Worm (Caenorhabditis elegans) whole organism, late embryonic: ENCODE results near the gene fnta-1.

ENCODE experiments used
- C08G9.2 ChIP-seq: sonication (generic microtip); optimal IDR thresholded peaks from 2 replicates; lab custom pipeline; 2016; ENCODE audit warnings: mild to moderate bottlenecking, missing genetic modification characterization, moderate library complexity, missing compliant biosample characterization
- ama-1 ChIP-seq: fragments of 150-350 bp; optimal IDR thresholded peaks from 2 replicates; lab custom pipeline; 2014
- ceh-31 ChIP-seq: sonication (generic microtip); optimal IDR thresholded peaks from 2 replicates; lab custom pipeline; 2016; ENCODE audit warnings: missing genetic modification characterization, missing compliant biosample characterization
- hlh-30 ChIP-seq: sonication (generic microtip); optimal IDR thresholded peaks from 2 replicates; lab custom pipeline; 2017; ENCODE audit warnings: antibody characterized with exemption, missing genetic modification characterization, missing compliant biosample characterization; ENCODE audit not compliant: insufficient read depth
- lim-6 ChIP-seq: sonication (generic microtip); optimal IDR thresholded peaks from 2 replicates; lab custom pipeline; 2016; ENCODE audit warnings: missing genetic modification characterization, missing compliant biosample characterization
- odd-2 ChIP-seq: sonication (generic microtip); optimal IDR thresholded peaks from 2 replicates; lab custom pipeline; 2017; ENCODE audit warnings: antibody characterized with exemption, mild to moderate bottlenecking, missing genetic modification characterization, missing compliant biosample characterization
- pha-4 ChIP-seq: fragments of 150-350 bp; optimal IDR thresholded peaks from 2 replicates; lab custom pipeline; 2018; ENCODE audit warnings: missing biosample characterization, missing genetic modification reagents, missing genetic modification characterization
- pros-1 ChIP-seq: fragments of 150-350 bp; optimal IDR thresholded peaks from 2 replicates; lab custom pipeline; 2014; ENCODE audit warnings: missing biosample characterization, missing genetic modification reagents, missing genetic modification characterization
- sdc-2 ChIP-seq: sonication (generic microtip); optimal IDR thresholded peaks from 2 replicates; lab custom pipeline; 2016; ENCODE audit warnings: missing genotype, missing genetic modification characterization, missing compliant biosample characterization
- zip-5 ChIP-seq: sonication (generic microtip); optimal IDR thresholded peaks from 2 replicates; lab custom pipeline; 2016; ENCODE audit warnings: missing genetic modification characterization, missing compliant biosample characterization

DNA sequence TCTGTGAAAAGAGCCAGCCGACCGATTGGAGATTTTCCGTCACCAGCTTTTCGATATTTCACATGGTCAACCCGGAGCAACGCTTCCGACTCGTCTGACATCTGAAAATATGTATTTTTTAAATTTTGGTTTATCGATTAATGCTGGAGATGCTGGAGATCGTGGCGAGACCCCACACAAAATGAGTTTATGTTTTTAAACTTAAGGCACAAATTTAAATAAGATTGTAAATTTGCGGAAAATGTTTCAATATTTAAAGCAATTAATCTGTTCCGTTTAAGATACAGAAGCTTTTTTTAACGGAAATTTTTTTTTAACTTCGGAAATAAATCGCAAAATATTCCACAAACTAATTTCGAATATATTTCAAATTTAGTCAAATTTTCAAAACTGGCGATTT is 8.4 kb downstream of the fnta-1 start, which contains the start of gene gtf-2H1:
- TF ChIP-seq ceh-31 (tag; lab: Kevin White, UChicago): no peak
- no peak for TF ChIP-seq zip-5 (tag; lab: Kevin White, UChicago)
- no peak for TF ChIP-seq odd-2 (tag; lab: Kevin White, UChicago)
- TF ChIP-seq ama-1 (lab: Kevin White, UChicago): no peak
- TF ChIP-seq pros-1 (tag; lab: Kevin White, UChicago): no peak
- no peak for TF ChIP-seq sdc-2
- no peak for TF ChIP-seq hlh-30 (tag; lab: Kevin White, UChicago)
- TF ChIP-seq lim-6 (tag; lab: Kevin White, UChicago): no peak
- no peak for TF ChIP-seq C08G9.2 (tag; lab: Kevin White, UChicago)
- no peak for TF ChIP-seq pha-4 (tag; lab: Kevin White, UChicago)
